Fruit fly (Drosophila melanogaster): ENCODE data around the gene CG4678.
A peak's percentile ranks its signal among the peaks of the same experiment; 100 is the strongest.

dm6 chrX:16750712-16751578 is 55.0 kb downstream of the CG4678 start:
- TF ChIP-seq bab1 (GFP tag; optimal IDR thresholded peaks at IDR 0.05), result peak; percentile 89
- TF ChIP-seq Mnt (GFP tag; optimal IDR thresholded peaks at IDR 0.05), result peak; percentile 12
- TF ChIP-seq toe (GFP tag; optimal IDR thresholded peaks at IDR 0.05), result no peak
- no peak for TF ChIP-seq Clk (GFP tag; optimal IDR thresholded peaks at IDR 0.05)
- peak; percentile 40 for TF ChIP-seq CG5204 (GFP tag; optimal IDR thresholded peaks at IDR 0.05)
- no peak for TF ChIP-seq ovo (GFP tag; optimal IDR thresholded peaks at IDR 0.05)
- TF ChIP-seq pad (GFP tag; optimal IDR thresholded peaks at IDR 0.05), result peak; percentile 57
